Worm (Caenorhabditis elegans) whole organism, L1 larva: ENCODE data around the gene F59E12.6.
A peak's percentile ranks its signal among the peaks of the same experiment; 100 is the strongest.

Experiments used
- C16A3.4 ChIP-seq: fragments of 150-350 bp; optimal IDR thresholded peaks from 2 replicates; lab custom pipeline; 2014; ENCODE audit warnings: missing biosample characterization, missing genetic modification characterization
- C34B4.2 ChIP-seq: sonication (generic microtip); optimal IDR thresholded peaks from 2 replicates; lab custom pipeline; 2017; ENCODE audit warnings: mild to moderate bottlenecking, missing genetic modification characterization, missing compliant biosample characterization
- F16B12.6 ChIP-seq: fragments of 150-350 bp; optimal IDR thresholded peaks from 2 replicates; lab custom pipeline; 2014; ENCODE audit warnings: missing biosample characterization, missing genetic modification characterization
- Y116A8C.19 ChIP-seq: sonication (generic microtip); optimal IDR thresholded peaks from 2 replicates; lab custom pipeline; 2016; ENCODE audit warnings: missing compliant biosample characterization, missing genetic modification characterization, borderline replicate concordance
- aly-2 ChIP-seq: fragments of 150-350 bp; optimal IDR thresholded peaks from 2 replicates; lab custom pipeline; 2014; ENCODE audit warnings: missing biosample characterization, missing genetic modification characterization
- ama-1 ChIP-seq: fragments of 150-350 bp; optimal IDR thresholded peaks from 2 replicates; lab custom pipeline; 2014
- blmp-1 ChIP-seq: fragments of 150-350 bp; optimal IDR thresholded peaks from 2 replicates; lab custom pipeline; 2014; ENCODE audit warnings: missing biosample characterization, missing genetic modification characterization
- ceh-8 ChIP-seq: fragments of 200-800 bp; sonication (Bioruptor generic); optimal IDR thresholded peaks from 2 replicates; lab custom pipeline; 2018; ENCODE audit warnings: mild to moderate bottlenecking, missing genetic modification characterization, moderate library complexity, missing compliant biosample characterization
- ceh-82 ChIP-seq, 3 experiments: fragments of 150-350 bp in 1 of 3; sonication (generic microtip) in 2 of 3; optimal IDR thresholded peaks; 2 replicates each; lab custom pipeline; 2014 to 2017; ENCODE audit warnings: missing biosample characterization in 3 of 3, missing genetic modification characterization in 3 of 3
- ces-1 ChIP-seq: fragments of 150-350 bp; optimal IDR thresholded peaks from 2 replicates; lab custom pipeline; 2014; ENCODE audit warnings: missing biosample characterization, missing genetic modification reagents, missing genetic modification characterization
- dpl-1 ChIP-seq, 3 experiments: fragments of 150-350 bp in 2 of 3; sonication (generic microtip) in 1 of 3; optimal IDR thresholded peaks; 2 replicates each; lab custom pipeline; 2014 to 2017; ENCODE audit warnings: missing biosample characterization in 3 of 3, missing genetic modification characterization in 3 of 3, missing genetic modification reagents in 3 of 3
- efl-1 ChIP-seq, 4 experiments: fragments of 150-350 bp; optimal IDR thresholded peaks in 3 of 4; peaks in 1 of 4; 1 replicate in 1 of 4; 2 replicates in 3 of 4; lab custom pipeline; 2014; ENCODE audit warnings: missing biosample characterization in 2 of 4, missing genetic modification characterization in 2 of 4, missing genetic modification reagents in 2 of 4
- efl-3 ChIP-seq: fragments of 200-800 bp; sonication (Bioruptor generic); optimal IDR thresholded peaks from 2 replicates; lab custom pipeline; 2018; ENCODE audit warnings: mild to moderate bottlenecking, missing genetic modification characterization, missing compliant biosample characterization
- egl-13 ChIP-seq: sonication (generic microtip); optimal IDR thresholded peaks from 2 replicates; lab custom pipeline; 2016; ENCODE audit warnings: missing genotype, missing genetic modification reagents, missing genetic modification characterization, missing compliant biosample characterization
- elt-2 ChIP-seq: sonication (generic microtip); optimal IDR thresholded peaks from 2 replicates; lab custom pipeline; 2016; ENCODE audit warnings: missing genetic modification characterization, mild to moderate bottlenecking, inconsistent platforms, missing compliant biosample characterization, missing genetic modification reagents
- elt-3 ChIP-seq, 6 experiments: fragments of 150-350 bp in 1 of 6; sonication (generic microtip); optimal IDR thresholded peaks; 2 replicates each; lab custom pipeline; 2017 to 2018; ENCODE audit warnings: missing biosample characterization in 6 of 6, missing genetic modification characterization in 6 of 6, inconsistent platforms in 1 of 6
- fkh-10 ChIP-seq: sonication (generic microtip); optimal IDR thresholded peaks from 2 replicates; lab custom pipeline; 2017; ENCODE audit warnings: missing biosample characterization, missing genetic modification reagents, missing genetic modification characterization
- fos-1 ChIP-seq: fragments of 150-350 bp; optimal IDR thresholded peaks from 2 replicates; lab custom pipeline; 2014; ENCODE audit warnings: missing biosample characterization, missing genetic modification characterization
- hlh-17 ChIP-seq: fragments of 200-800 bp; sonication (Bioruptor generic); optimal IDR thresholded peaks from 2 replicates; lab custom pipeline; 2018; ENCODE audit warnings: missing genetic modification characterization, mild to moderate bottlenecking, missing compliant biosample characterization, moderate library complexity, borderline replicate concordance
- hlh-4 ChIP-seq: sonication (generic microtip); optimal IDR thresholded peaks from 2 replicates; lab custom pipeline; 2016; ENCODE audit warnings: mild to moderate bottlenecking, missing genetic modification characterization, missing compliant biosample characterization
- hpl-2 ChIP-seq: fragments of 150-350 bp; optimal IDR thresholded peaks from 2 replicates; lab custom pipeline; 2014; ENCODE audit warnings: missing biosample characterization, missing genetic modification reagents, missing genetic modification characterization
- irx-1 ChIP-seq: sonication (generic microtip); optimal IDR thresholded peaks from 2 replicates; lab custom pipeline; 2016; ENCODE audit warnings: missing genetic modification characterization, missing compliant biosample characterization
- jun-1 ChIP-seq: fragments of 150-350 bp; optimal IDR thresholded peaks from 2 replicates; lab custom pipeline; 2014; ENCODE audit warnings: missing biosample characterization, missing genetic modification reagents, missing genetic modification characterization
- lin-13 ChIP-seq: fragments of 150-350 bp; optimal IDR thresholded peaks from 2 replicates; lab custom pipeline; 2014; ENCODE audit warnings: missing biosample characterization, missing genetic modification reagents, missing genetic modification characterization
- lin-14 ChIP-seq: fragments of 200-800 bp; sonication (Bioruptor generic); optimal IDR thresholded peaks from 2 replicates; lab custom pipeline; 2018; ENCODE audit warnings: mild to moderate bottlenecking, missing genetic modification characterization, moderate library complexity, missing compliant biosample characterization
- lin-35 ChIP-seq, 2 experiments: fragments of 150-350 bp; optimal IDR thresholded peaks; 2 replicates each; lab custom pipeline; 2014; ENCODE audit warnings: missing biosample characterization in 2 of 2, missing genetic modification characterization in 2 of 2, missing genetic modification reagents in 2 of 2
- lin-39 ChIP-seq: fragments of 150-350 bp; optimal IDR thresholded peaks from 2 replicates; lab custom pipeline; 2014; ENCODE audit warnings: missing biosample characterization, missing genetic modification reagents, missing genetic modification characterization
- mab-9 ChIP-seq: fragments of 200-800 bp; sonication (Bioruptor generic); IDR thresholded peaks from 2 replicates; pipeline ENCODE4 v1.3.6; 2022; ENCODE audit warnings: missing genetic modification reagents, missing genetic modification characterization, missing compliant biosample characterization
- nhr-20 ChIP-seq: sonication (generic microtip); optimal IDR thresholded peaks from 2 replicates; lab custom pipeline; 2016; ENCODE audit warnings: mild to moderate bottlenecking, missing genetic modification characterization, missing compliant biosample characterization
- nhr-47 ChIP-seq: sonication (generic microtip); optimal IDR thresholded peaks from 2 replicates; lab custom pipeline; 2016; ENCODE audit warnings: mild to moderate bottlenecking, missing genetic modification characterization, moderate library complexity, missing compliant biosample characterization
- nhr-71 ChIP-seq: sonication (generic microtip); optimal IDR thresholded peaks from 2 replicates; lab custom pipeline; 2016; ENCODE audit warnings: mild to moderate bottlenecking, missing genetic modification characterization, moderate library complexity, missing compliant biosample characterization
- nhr-84 ChIP-seq: sonication (generic microtip); optimal IDR thresholded peaks from 2 replicates; lab custom pipeline; 2017; ENCODE audit warnings: missing biosample characterization, missing genetic modification characterization
- nhr-90 ChIP-seq: sonication (generic microtip); optimal IDR thresholded peaks from 2 replicates; lab custom pipeline; 2016; ENCODE audit warnings: mild to moderate bottlenecking, missing genetic modification characterization, missing compliant biosample characterization; ENCODE audit not compliant: poor library complexity
- pag-3 ChIP-seq: sonication (generic microtip); optimal IDR thresholded peaks from 2 replicates; lab custom pipeline; 2017; ENCODE audit warnings: missing genetic modification characterization, mild to moderate bottlenecking, missing compliant biosample characterization, antibody characterized with exemption, borderline replicate concordance; ENCODE audit not compliant: insufficient read depth
- pax-3 ChIP-seq: fragments of 200-800 bp; sonication (Bioruptor generic); optimal IDR thresholded peaks from 2 replicates; lab custom pipeline; 2018; ENCODE audit warnings: mild to moderate bottlenecking, missing genetic modification characterization, moderate library complexity, missing compliant biosample characterization
- rnt-1 ChIP-seq: sonication (generic microtip); optimal IDR thresholded peaks from 2 replicates; lab custom pipeline; 2016; ENCODE audit warnings: mild to moderate bottlenecking, missing genetic modification characterization, moderate library complexity, missing compliant biosample characterization
- skn-1 ChIP-seq: fragments of 150-350 bp; optimal IDR thresholded peaks from 2 replicates; lab custom pipeline; 2014; ENCODE audit warnings: missing biosample characterization, missing genetic modification characterization
- snpc-4 ChIP-seq: fragments of 150-350 bp; optimal IDR thresholded peaks from 2 replicates; lab custom pipeline; 2014; ENCODE audit warnings: missing biosample characterization, missing genetic modification characterization
- snu-23 ChIP-seq: sonication (generic microtip); optimal IDR thresholded peaks from 2 replicates; lab custom pipeline; 2016; ENCODE audit warnings: missing genetic modification characterization, missing compliant biosample characterization
- sptf-1 ChIP-seq: fragments of 150-350 bp; optimal IDR thresholded peaks from 2 replicates; lab custom pipeline; 2014; ENCODE audit warnings: missing biosample characterization, missing genetic modification characterization
- sup-37 ChIP-seq: fragments of 200-800 bp; sonication (Bioruptor generic); optimal IDR thresholded peaks from 2 replicates; lab custom pipeline; 2018; ENCODE audit warnings: mild to moderate bottlenecking, missing genetic modification characterization, missing compliant biosample characterization
- tlp-1 ChIP-seq: fragments of 150-350 bp; optimal IDR thresholded peaks from 2 replicates; lab custom pipeline; 2014; ENCODE audit warnings: missing biosample characterization, missing genetic modification characterization
- unc-130 ChIP-seq: fragments of 150-350 bp; optimal IDR thresholded peaks from 2 replicates; lab custom pipeline; 2017; ENCODE audit warnings: missing biosample characterization, missing genetic modification characterization, inconsistent platforms
- unc-62 ChIP-seq: fragments of 150-350 bp; optimal IDR thresholded peaks from 2 replicates; lab custom pipeline; 2014; ENCODE audit warnings: missing biosample characterization, missing genetic modification reagents, missing genetic modification characterization
- unc-86 ChIP-seq: sonication (generic microtip); optimal IDR thresholded peaks from 2 replicates; lab custom pipeline; 2016; ENCODE audit warnings: missing genetic modification characterization, missing compliant biosample characterization
- ztf-11 ChIP-seq, 2 experiments: sonication (generic microtip); optimal IDR thresholded peaks; 2 replicates each; lab custom pipeline; 2016 to 2017; ENCODE audit warnings: missing genetic modification characterization in 2 of 2, missing biosample characterization in 1 of 2, missing compliant biosample characterization in 1 of 2

Gene F59E12.6

DNA sequence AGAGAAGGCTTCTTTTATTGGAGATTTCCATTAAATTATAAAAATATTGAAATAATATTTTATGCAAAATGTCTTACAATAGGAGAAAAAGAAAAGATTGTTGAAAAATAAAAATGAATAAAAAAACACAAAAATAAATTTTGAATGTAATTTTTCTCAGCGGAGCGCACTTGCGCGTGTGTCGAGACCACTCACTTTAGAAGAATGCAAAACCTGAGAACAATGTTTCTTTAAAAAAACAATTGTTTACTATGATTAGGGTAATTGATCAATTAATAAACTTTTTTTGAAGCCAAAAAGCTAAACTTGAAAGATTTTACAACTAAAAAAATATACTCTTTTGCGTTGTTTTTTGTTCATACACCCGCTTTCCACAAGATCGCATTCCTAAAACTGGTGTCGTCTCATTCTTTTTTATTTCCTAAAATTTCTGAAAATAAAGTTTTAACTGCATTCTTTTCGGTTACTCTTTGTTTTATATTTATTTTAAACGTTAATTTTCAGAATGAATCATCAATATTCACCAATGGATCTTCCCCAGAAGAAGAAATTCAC is 36.5 kb downstream of the F59E12.6 start, which contains the start of gene ttc-4 (continued):
- TF ChIP-seq blmp-1 (tag; lab: Kevin White, UChicago) (peak; percentile 28), nhr-90 (tag; lab: Kevin White, UChicago) (peak; percentile 26), fos-1 (tag; lab: Kevin White, UChicago) (no peak), elt-3 (tag; optimal IDR thresholded peaks at IDR 0.05; lab: Kevin White, UChicago) (peak in 1 of 6 experiments; percentile 21), C34B4.2 (tag; lab: Kevin White, UChicago) (no peak), snu-23 (GFP tag; lab: Kevin White, UChicago) (peak; percentile 49), F16B12.6 (peak; percentile 12), egl-13 (no peak), unc-130 (tag; lab: Kevin White, UChicago) (peak; percentile 40), lin-14 (GFP tag; lab: Kevin White, UChicago) (peak; percentile 51), nhr-71 (tag; lab: Kevin White, UChicago) (peak; percentile 61), lin-13 (GFP tag; lab: Kevin White, UChicago) (no peak), snpc-4 (tag; lab: Kevin White, UChicago) (peak; percentile 15), sup-37 (GFP tag; lab: Kevin White, UChicago) (no peak), dpl-1 (GFP tag; optimal IDR thresholded peaks at IDR 0.05; lab: Kevin White, UChicago) (peak; percentile 11 to 67 (median 41)), Y116A8C.19 (tag; lab: Kevin White, UChicago) (no peak), skn-1 (tag; lab: Kevin White, UChicago) (peak; percentile 48), nhr-20 (peak; percentile 43), irx-1 (tag; lab: Kevin White, UChicago) (peak; percentile 17), lin-39 (tag; lab: Kevin White, UChicago) (no peak), ztf-11 (tag; optimal IDR thresholded peaks at IDR 0.05; lab: Kevin White, UChicago) (no peak), aly-2 (tag; lab: Kevin White, UChicago) (no peak), ama-1 (lab: Kevin White, UChicago) (no peak), C16A3.4 (tag; lab: Kevin White, UChicago) (peak; percentile 76), ceh-82 (tag; optimal IDR thresholded peaks at IDR 0.05; lab: Kevin White, UChicago) (peak in 2 of 3 experiments; percentile 1), hpl-2 (GFP tag; lab: Kevin White, UChicago) (no peak), elt-2 (peak; percentile 8), tlp-1 (tag; lab: Kevin White, UChicago) (no peak), pax-3 (no peak), nhr-47 (tag; lab: Kevin White, UChicago) (peak; percentile 43), efl-3 (GFP tag; lab: Kevin White, UChicago) (no peak)

DNA sequence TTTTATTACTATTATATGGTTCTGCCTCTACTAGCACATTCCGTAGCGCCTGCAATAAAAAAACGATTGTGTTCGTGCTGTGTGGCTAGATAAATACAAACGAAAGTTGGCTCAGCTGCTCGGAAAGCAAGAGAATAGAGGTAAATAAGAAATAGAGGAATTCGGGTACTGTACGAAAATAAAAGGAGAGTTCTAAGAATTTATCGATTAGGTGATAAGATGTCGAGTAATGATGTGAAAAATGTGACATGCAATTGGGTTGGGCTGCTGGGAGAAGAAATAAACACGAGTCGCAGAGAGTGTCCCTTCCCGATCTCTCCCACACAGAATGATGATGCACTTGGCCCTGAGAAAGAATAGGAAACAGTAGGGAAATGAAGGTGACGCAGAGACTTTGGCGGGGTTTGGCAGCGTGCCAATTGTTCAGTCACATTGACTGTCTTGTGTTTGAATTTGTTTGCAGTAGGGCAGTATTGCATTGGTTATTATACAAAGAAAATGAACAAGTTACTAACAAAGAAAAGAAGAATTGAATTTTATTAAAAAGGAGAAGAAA is 37.3 kb downstream of the F59E12.6 start, which contains the start of gene cdc-14:
Gene cdc-14, minus strand, starts transcription at position 51 of the 556 bp plus-strand sequence.
- no peak for TF ChIP-seq hlh-17 (GFP tag; lab: Kevin White, UChicago)
- TF ChIP-seq unc-86 (tag; lab: Kevin White, UChicago) = no peak
- peak; percentile 64 for TF ChIP-seq blmp-1 (tag; lab: Kevin White, UChicago)
- TF ChIP-seq hlh-4 (tag; lab: Kevin White, UChicago) = no peak
- no peak for TF ChIP-seq sptf-1 (tag; lab: Kevin White, UChicago)
- TF ChIP-seq ces-1 (GFP tag; lab: Kevin White, UChicago) = no peak
- peak; percentile 74 to 76 for TF ChIP-seq efl-1 (optimal IDR thresholded peaks at IDR 0.05; lab: Kevin White, UChicago)
- TF ChIP-seq efl-1 (GFP tag; optimal IDR thresholded peaks at IDR 0.05 in 1 of 2; lab: Kevin White, UChicago) = peak; percentile 65 to 94
- no peak for TF ChIP-seq jun-1 (tag; lab: Kevin White, UChicago)
- TF ChIP-seq nhr-84 (tag; lab: Kevin White, UChicago) = no peak
- no peak for TF ChIP-seq egl-13
- 0 out of 2 replicates have a peak, but pooled peaks have one; percentile 28 for TF ChIP-seq mab-9
- TF ChIP-seq lin-35 (GFP tag; optimal IDR thresholded peaks at IDR 0.05; lab: Kevin White, UChicago) = peak; percentile 70 to 86
- TF ChIP-seq dpl-1 (GFP tag; optimal IDR thresholded peaks at IDR 0.05; lab: Kevin White, UChicago) = peak; percentile 72 to 81 (median 77)
- peak; percentile 98 for TF ChIP-seq pag-3 (tag; lab: Kevin White, UChicago)
- TF ChIP-seq aly-2 (tag; lab: Kevin White, UChicago) = no peak
- peak; percentile 64 for TF ChIP-seq nhr-90 (tag; lab: Kevin White, UChicago)
- peak; percentile 28 for TF ChIP-seq fos-1 (tag; lab: Kevin White, UChicago)
- TF ChIP-seq unc-62 (GFP tag; lab: Kevin White, UChicago) = no peak
- peak; percentile 87 for TF ChIP-seq unc-130 (tag; lab: Kevin White, UChicago)
- TF ChIP-seq rnt-1 (tag; lab: Kevin White, UChicago) = peak; percentile 80
- TF ChIP-seq fkh-10 (GFP tag; lab: Kevin White, UChicago) = no peak
- peak in 2 of 6 experiments; percentile 39 to 73 for TF ChIP-seq elt-3 (tag; optimal IDR thresholded peaks at IDR 0.05; lab: Kevin White, UChicago)
- peak; percentile 81 for TF ChIP-seq snpc-4 (tag; lab: Kevin White, UChicago)
- no peak for TF ChIP-seq Y116A8C.19 (tag; lab: Kevin White, UChicago)
- TF ChIP-seq snu-23 (GFP tag; lab: Kevin White, UChicago) = peak; percentile 92
- TF ChIP-seq nhr-71 (tag; lab: Kevin White, UChicago) = peak; percentile 90
- no peak for TF ChIP-seq pax-3
- TF ChIP-seq ceh-8 (GFP tag; lab: Kevin White, UChicago) = no peak
